Worm (Caenorhabditis elegans) whole organism, late embryonic: ENCODE measurements around the gene unc-43.

Experiments used
- ceh-45 ChIP-seq: fragments of 200-800 bp; sonication (Bioruptor generic); IDR thresholded peaks from 2 replicates; pipeline ENCODE4 v1.3.6; 2022; ENCODE audit warnings: missing genetic modification reagents, missing genetic modification characterization, missing compliant biosample characterization
- che-1 ChIP-seq: sonication (generic microtip); optimal IDR thresholded peaks from 2 replicates; lab custom pipeline; 2016; ENCODE audit warnings: mild to moderate bottlenecking, missing genetic modification characterization, missing compliant biosample characterization
- dve-1 ChIP-seq: sonication (generic microtip); optimal IDR thresholded peaks from 2 replicates; lab custom pipeline; 2017; ENCODE audit warnings: antibody characterized with exemption, mild to moderate bottlenecking, missing genetic modification characterization, missing compliant biosample characterization
- gmeb-2 ChIP-seq: sonication (generic microtip); optimal IDR thresholded peaks from 2 replicates; lab custom pipeline; 2016; ENCODE audit warnings: missing genetic modification characterization, inconsistent platforms, missing compliant biosample characterization
- hlh-30 ChIP-seq: sonication (generic microtip); optimal IDR thresholded peaks from 2 replicates; lab custom pipeline; 2017; ENCODE audit warnings: antibody characterized with exemption, missing genetic modification characterization, missing compliant biosample characterization; ENCODE audit not compliant: insufficient read depth
- nfya-1 ChIP-seq: sonication (generic microtip); optimal IDR thresholded peaks from 2 replicates; lab custom pipeline; 2017; ENCODE audit warnings: missing genetic modification characterization, mild to moderate bottlenecking, missing compliant biosample characterization, antibody characterized with exemption, moderate library complexity
- nhr-11 ChIP-seq: fragments of 150-350 bp; optimal IDR thresholded peaks from 2 replicates; lab custom pipeline; 2014; ENCODE audit warnings: missing biosample characterization, missing genetic modification characterization
- pha-4 ChIP-seq: fragments of 150-350 bp; optimal IDR thresholded peaks from 2 replicates; lab custom pipeline; 2018; ENCODE audit warnings: missing biosample characterization, missing genetic modification reagents, missing genetic modification characterization
- pqm-1 ChIP-seq: sonication (generic microtip); optimal IDR thresholded peaks from 2 replicates; lab custom pipeline; 2016; ENCODE audit warnings: missing genetic modification characterization, missing compliant biosample characterization
- tbx-2 ChIP-seq: sonication (generic microtip); optimal IDR thresholded peaks from 2 replicates; lab custom pipeline; 2016; ENCODE audit warnings: missing genetic modification characterization, missing compliant biosample characterization
- tbx-7 ChIP-seq: sonication (generic microtip); optimal IDR thresholded peaks from 2 replicates; lab custom pipeline; 2016; ENCODE audit warnings: missing genotype, missing genetic modification characterization, missing compliant biosample characterization

- TF ChIP-seq hlh-30 (tag; lab: Kevin White, UChicago) (no peak), ceh-45 (GFP tag; lab: Robert Waterston, UW) (no peak), gmeb-2 (no peak), nhr-11 (tag; lab: Kevin White, UChicago) (no peak), pqm-1 (tag; lab: Kevin White, UChicago) (no peak), tbx-2 (tag; lab: Kevin White, UChicago) (no peak), nfya-1 (tag; lab: Kevin White, UChicago) (no peak), tbx-7 (tag; lab: Kevin White, UChicago) (no peak), pha-4 (tag; lab: Kevin White, UChicago) (no peak), dve-1 (no peak), che-1 (tag; lab: Kevin White, UChicago) (no peak)
These were observed 2.2 kb upstream of the unc-43 start, which contains the start of gene Y43C5B.2 for ce11 chrIV:10352243-10352642.
